Worm (Caenorhabditis elegans) whole organism, L2 larva: Measurements from ENCODE around the gene D2024.1.

Experiments
- elt-1 ChIP-seq: fragments of 150-350 bp; optimal IDR thresholded peaks from 2 replicates; lab custom pipeline; 2014; ENCODE audit warnings: missing biosample characterization, missing genetic modification characterization
- lin-13 ChIP-seq: fragments of 150-350 bp; optimal IDR thresholded peaks from 2 replicates; lab custom pipeline; 2014; ENCODE audit warnings: missing biosample characterization, missing genetic modification reagents, missing genetic modification characterization

DNA sequence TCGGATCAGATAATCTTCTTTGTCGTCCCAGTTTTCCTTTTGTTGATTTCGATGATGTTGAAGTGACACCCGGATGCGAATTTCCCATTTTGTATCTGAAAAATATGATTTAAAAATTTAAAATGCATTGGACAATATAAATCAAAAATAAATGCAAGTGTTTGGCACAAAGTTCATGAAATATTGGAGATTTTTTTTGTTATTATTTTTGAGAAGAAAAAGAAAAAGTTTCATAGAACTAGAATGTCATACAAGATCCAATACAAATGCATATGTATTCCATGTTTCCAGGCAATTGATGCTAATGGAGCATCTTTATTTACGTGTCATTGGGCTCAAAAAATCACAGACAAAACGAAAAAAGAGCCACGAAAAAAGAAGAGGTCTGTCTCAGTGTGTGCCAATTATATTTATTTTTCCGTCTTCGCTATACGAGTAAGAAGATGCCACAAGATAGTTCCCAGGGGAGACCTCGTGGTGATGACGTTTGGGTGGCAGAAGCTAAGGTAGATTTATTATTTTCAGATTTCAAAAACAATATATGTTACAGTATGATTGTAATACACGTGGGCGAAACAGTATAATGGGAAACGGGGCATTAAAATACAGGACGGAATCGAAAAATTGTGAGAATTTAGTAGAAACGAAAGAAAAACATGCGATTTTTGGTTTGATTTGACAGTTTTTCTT, 27.8 kb upstream of the D2024.1 start, which contains the start of the genes glb-23 and R13A1.1:
- TF ChIP-seq lin-13 (GFP tag; lab: Kevin White, UChicago), result no peak
- TF ChIP-seq elt-1 (tag; lab: Kevin White, UChicago), result no peak
